Fruit fly (Drosophila melanogaster): ENCODE measurements around the gene NHP2.
A peak's percentile ranks its signal among the peaks of the same experiment; 100 is the strongest.

NHP2 gene

DNA sequence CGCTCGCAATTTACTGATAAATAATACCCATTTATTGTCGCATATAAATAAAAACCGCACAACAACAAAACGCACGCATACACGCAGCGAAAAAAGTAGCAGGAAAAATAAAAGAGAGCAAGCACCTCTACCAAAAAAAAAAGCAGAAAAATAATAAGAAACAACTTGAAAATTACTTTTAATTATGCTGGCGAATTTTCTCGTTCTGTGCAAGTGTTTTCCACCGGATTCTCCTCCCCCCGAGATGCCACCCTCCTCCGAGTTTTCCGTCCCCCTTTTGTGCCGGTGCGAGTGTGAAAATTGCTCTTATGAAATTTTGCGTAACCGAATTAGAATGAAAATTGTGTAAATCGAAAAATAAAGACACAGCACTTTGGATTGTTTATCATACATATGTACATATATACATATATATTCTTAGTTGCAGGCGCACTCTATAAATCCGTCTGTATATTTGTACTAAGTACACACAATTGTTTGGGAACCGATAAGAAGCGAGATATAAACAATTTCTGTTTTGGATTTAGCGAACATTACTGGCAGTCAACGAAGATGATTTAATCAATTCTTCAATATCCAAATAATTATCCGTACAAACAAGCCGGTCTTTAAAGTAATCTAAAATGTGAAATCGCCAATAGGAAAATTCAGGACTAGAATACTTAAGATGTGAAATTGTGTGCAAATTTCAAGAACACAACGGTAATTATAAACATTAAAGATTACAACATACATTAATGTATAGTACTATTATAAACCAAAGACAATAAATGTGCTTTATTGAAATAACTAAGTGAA is 10.9 kb downstream of the NHP2 start (continued):
- TF ChIP-seq CG8089 (GFP tag; optimal IDR thresholded peaks at IDR 0.05) (no peak), ttk (GFP tag; IDR thresholded peaks at IDR 0.05) (no peak), pan (optimal IDR thresholded peaks at IDR 0.05) (no peak), pan (GFP tag; optimal IDR thresholded peaks at IDR 0.05 in 1 of 2, IDR thresholded peaks at IDR 0.05 in 1 of 2) (peak in 1 of 2 experiments; percentile 25), CG32532 (GFP tag; IDR thresholded peaks at IDR 0.05) (peak; percentile 47; the same call in 1 of the 2 replicates), pnt (GFP tag; optimal IDR thresholded peaks at IDR 0.05) (no peak), CG4360 (GFP tag; IDR thresholded peaks at IDR 0.05) (0 out of 2 replicates have a peak, but pooled peaks have one; percentile 43), Ptx1 (GFP tag; IDR thresholded peaks at IDR 0.05) (0 out of 2 replicates have a peak, but pooled peaks have one; percentile 17), CG14441 (GFP tag; IDR thresholded peaks at IDR 0.05) (peak; percentile 28; the same call in 1 of the 2 replicates), Elba2 (GFP tag; optimal IDR thresholded peaks at IDR 0.05) (peak; percentile 90), B-H1 (GFP tag; IDR thresholded peaks at IDR 0.05) (peak; percentile 18; the same call in 1 of the 3 replicates), Xrp1 (GFP tag; IDR thresholded peaks at IDR 0.05) (peak; percentile 25; the same call in 1 of the 2 replicates), tgo (GFP tag; IDR thresholded peaks at IDR 0.05) (peak; percentile 32; the same call in 1 of the 3 replicates), zf30C (GFP tag; optimal IDR thresholded peaks at IDR 0.05) (peak; percentile 87), stwl (tag; optimal IDR thresholded peaks at IDR 0.05) (no peak), Awh (GFP tag; IDR thresholded peaks at IDR 0.05) (peak; percentile 57; the same call in 1 of the 2 replicates), ken (GFP tag; IDR thresholded peaks at IDR 0.05) (0 out of 3 replicates have a peak, but pooled peaks have one; percentile 29), lmd (GFP tag; IDR thresholded peaks at IDR 0.05) (no peak), crol (GFP tag; IDR thresholded peaks at IDR 0.05) (peak; percentile 67), insv (GFP tag; optimal IDR thresholded peaks at IDR 0.05) (no peak), ERR (GFP tag; optimal IDR thresholded peaks at IDR 0.05) (no peak), CG14965 (GFP tag; optimal IDR thresholded peaks at IDR 0.05; ENCODE audit: borderline replicate concordance) (no peak), CG17328 (GFP tag; IDR thresholded peaks at IDR 0.05) (peak; percentile 16; the same call in 1 of the 2 replicates)

DNA sequence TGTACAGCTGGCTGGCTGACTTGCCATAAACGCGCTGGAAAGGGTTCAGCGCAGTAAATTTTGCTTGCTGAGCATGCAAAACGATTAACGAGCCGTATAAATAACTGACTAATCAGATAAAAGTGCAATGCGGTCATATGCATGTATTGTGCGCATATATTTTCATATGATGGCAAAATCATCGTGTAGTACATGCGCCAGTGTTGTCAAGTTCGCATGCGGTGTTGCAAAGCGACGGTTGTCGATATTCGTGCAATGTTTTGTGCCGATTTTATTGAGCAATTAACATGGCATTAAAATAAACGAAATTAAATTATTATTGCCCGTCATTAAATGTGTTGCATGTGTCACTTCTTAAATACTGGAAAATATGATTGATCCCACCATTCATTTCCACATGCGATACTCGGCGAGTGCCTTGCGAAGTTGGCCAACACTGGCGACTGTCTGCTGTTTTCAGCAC is 11.8 kb downstream of the NHP2 start:
- TF ChIP-seq lov (optimal IDR thresholded peaks at IDR 0.05) (no peak), lov (GFP tag; IDR thresholded peaks at IDR 0.05) (peak; percentile 61; the same call in 1 of the 3 replicates), ems (GFP tag; optimal IDR thresholded peaks at IDR 0.05) (peak; percentile 74), hb (GFP tag; IDR thresholded peaks at IDR 0.05; ENCODE audit: partially characterized antibody) (peak; percentile 80), Mad (GFP tag; optimal IDR thresholded peaks at IDR 0.05) (peak; percentile 86), esg (GFP tag; conservative IDR thresholded peaks at IDR 0.05) (peak; percentile 61), CG11560 (tag; IDR thresholded peaks at IDR 0.05) (peak; percentile 67; the same call in 2 of the 3 replicates), BtbVII (GFP tag; optimal IDR thresholded peaks at IDR 0.05) (peak; percentile 49), fd64A (GFP tag; optimal IDR thresholded peaks at IDR 0.05) (peak; percentile 0), Bgb (GFP tag; IDR thresholded peaks at IDR 0.05; ENCODE audit: partially characterized antibody) (peak; percentile 80), CG3407 (GFP tag; optimal IDR thresholded peaks at IDR 0.05) (peak; percentile 16), hth (optimal IDR thresholded peaks at IDR 0.05) (no peak), CG8281 (tag; optimal IDR thresholded peaks at IDR 0.05) (peak; percentile 37), Drgx (GFP tag; IDR thresholded peaks at IDR 0.05) (peak; percentile 70; the same call in 1 of the 2 replicates), CG9876 (GFP tag; optimal IDR thresholded peaks at IDR 0.05) (peak; percentile 65), CG5953 (GFP tag; IDR thresholded peaks at IDR 0.05) (no peak), slp2 (GFP tag; optimal IDR thresholded peaks at IDR 0.05) (peak; percentile 75), CG43689 (GFP tag; IDR thresholded peaks at IDR 0.05) (peak; percentile 34; the same call in 1 of the 2 replicates), Fer3 (tag; optimal IDR thresholded peaks at IDR 0.05) (peak; percentile 74), D19A (tag; optimal IDR thresholded peaks at IDR 0.05) (peak; percentile 31), CG33557 (GFP tag; optimal IDR thresholded peaks at IDR 0.05) (peak; percentile 4), ash1 (GFP tag; optimal IDR thresholded peaks at IDR 0.05) (no peak), Atf6 (GFP tag; IDR thresholded peaks at IDR 0.05) (peak; percentile 76), HLHmδ (GFP tag; optimal IDR thresholded peaks at IDR 0.05) (no peak), gsb (GFP tag; IDR thresholded peaks at IDR 0.05) (peak; percentile 50; the same call in 1 of the 2 replicates), zf30C (GFP tag; optimal IDR thresholded peaks at IDR 0.05) (no peak), tio (GFP tag; optimal IDR thresholded peaks at IDR 0.05) (no peak), CG4854 (GFP tag; optimal IDR thresholded peaks at IDR 0.05) (peak; percentile 84)

Data from whole organism, embryonic.